Fruit fly (Drosophila melanogaster): ENCODE measurements around the gene Bka.

Bka gene

DNA sequence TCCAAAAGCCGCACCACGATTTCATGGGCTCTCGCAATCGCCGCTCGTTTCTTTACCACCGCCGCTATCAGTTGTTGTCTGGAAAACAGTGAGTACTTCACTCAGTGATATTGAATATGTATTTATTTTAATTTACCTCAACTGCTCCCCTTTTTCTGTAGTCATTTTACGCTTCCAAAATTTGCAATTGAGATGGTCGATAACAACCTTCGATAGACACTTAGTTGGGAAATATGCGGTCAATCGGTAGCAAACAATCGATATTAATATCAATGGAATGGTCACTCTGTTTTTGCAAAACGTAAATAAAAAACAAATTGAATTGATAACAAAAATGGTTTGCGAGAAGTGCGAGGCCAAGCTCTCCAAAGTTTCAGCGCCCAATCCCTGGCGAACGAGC, 4.5 kb upstream of the Bka start, which contains the start of the genes CG34183 and CG4537 (continued):
- TF ChIP-seq CG7556 (GFP tag; optimal IDR thresholded peaks at IDR 0.05) = no peak
- no peak for TF ChIP-seq CoRest (tag; optimal IDR thresholded peaks at IDR 0.05)
- no peak for TF ChIP-seq CG6654 (GFP tag; optimal IDR thresholded peaks at IDR 0.05)
- peak; percentile 94 for TF ChIP-seq MBD-R2 (GFP tag; IDR thresholded peaks at IDR 0.05)
- TF ChIP-seq run (tag; optimal IDR thresholded peaks at IDR 0.05) = no peak
- no peak for TF ChIP-seq hkb (optimal IDR thresholded peaks at IDR 0.05)
- no peak for TF ChIP-seq hkb (GFP tag; IDR thresholded peaks at IDR 0.05)
- no peak for TF ChIP-seq CG11093 (GFP tag; IDR thresholded peaks at IDR 0.05)
- no peak for TF ChIP-seq so (GFP tag; IDR thresholded peaks at IDR 0.05)
- TF ChIP-seq CG3726 (GFP tag; IDR thresholded peaks at IDR 0.05) = no peak
- TF ChIP-seq CG14667 (GFP tag; IDR thresholded peaks at IDR 0.05) = no peak
- TF ChIP-seq fd3F (GFP tag; optimal IDR thresholded peaks at IDR 0.05) = no peak
- no peak for TF ChIP-seq Doc2 (GFP tag; IDR thresholded peaks at IDR 0.05)
- no peak for TF ChIP-seq ssp (GFP tag; IDR thresholded peaks at IDR 0.05)
- no peak for TF ChIP-seq Drgx (GFP tag; IDR thresholded peaks at IDR 0.05)
- TF ChIP-seq lbe (GFP tag; optimal IDR thresholded peaks at IDR 0.05) = no peak
- peak; percentile 62 for TF ChIP-seq CG2129 (GFP tag; IDR thresholded peaks at IDR 0.05; ENCODE audit: partially characterized antibody)
- no peak for TF ChIP-seq Xrp1 (GFP tag; IDR thresholded peaks at IDR 0.05)
- peak; percentile 60; the same call in 2 of the 3 replicates for TF ChIP-seq mld (GFP tag; IDR thresholded peaks at IDR 0.05; ENCODE audit: partially characterized antibody)
- no peak for TF ChIP-seq CG3065 (GFP tag; optimal IDR thresholded peaks at IDR 0.05)
- TF ChIP-seq Sry-δ (GFP tag; optimal IDR thresholded peaks at IDR 0.05) = peak; percentile 91
- TF ChIP-seq CG18599 (GFP tag; optimal IDR thresholded peaks at IDR 0.05) = no peak
- no peak for TF ChIP-seq ATbp (GFP tag; optimal IDR thresholded peaks at IDR 0.05)
- TF ChIP-seq ab (GFP tag; optimal IDR thresholded peaks at IDR 0.05) = no peak
- TF ChIP-seq Lhr (GFP tag; optimal IDR thresholded peaks at IDR 0.05) = no peak
- TF ChIP-seq CG9876 (GFP tag; optimal IDR thresholded peaks at IDR 0.05) = no peak
- no peak for TF ChIP-seq gcm2 (GFP tag; optimal IDR thresholded peaks at IDR 0.05)
- no peak for TF ChIP-seq Mes4 (GFP tag; optimal IDR thresholded peaks at IDR 0.05)
- no peak for TF ChIP-seq twi (tag; optimal IDR thresholded peaks at IDR 0.05)
- TF ChIP-seq insv (GFP tag; optimal IDR thresholded peaks at IDR 0.05) = no peak
- no peak for TF ChIP-seq exex (tag; optimal IDR thresholded peaks at IDR 0.05)
- no peak for TF ChIP-seq CG31365 (tag; optimal IDR thresholded peaks at IDR 0.05)
- no peak for TF ChIP-seq CG10462 (GFP tag; optimal IDR thresholded peaks at IDR 0.05)
- no peak for TF ChIP-seq CG7271 (tag; optimal IDR thresholded peaks at IDR 0.05)
- no peak for TF ChIP-seq peb (GFP tag; IDR thresholded peaks at IDR 0.05)
- TF ChIP-seq en (GFP tag; optimal IDR thresholded peaks at IDR 0.05) = no peak
- 0 out of 2 replicates have a peak, but pooled peaks have one; percentile 31 for TF ChIP-seq rib (GFP tag; IDR thresholded peaks at IDR 0.05)
- TF ChIP-seq lab (GFP tag; optimal IDR thresholded peaks at IDR 0.05) = no peak
- TF ChIP-seq hb (GFP tag; IDR thresholded peaks at IDR 0.05; ENCODE audit: partially characterized antibody) = peak; percentile 78; the same call in 2 of the 3 replicates
- no peak for TF ChIP-seq pb (GFP tag; optimal IDR thresholded peaks at IDR 0.05)
- no peak for TF ChIP-seq D19A (tag; optimal IDR thresholded peaks at IDR 0.05)
- no peak for TF ChIP-seq CG4424 (GFP tag; optimal IDR thresholded peaks at IDR 0.05)
- no peak for TF ChIP-seq Abd-B (GFP tag; optimal IDR thresholded peaks at IDR 0.05)
- TF ChIP-seq Hr3 (GFP tag; optimal IDR thresholded peaks at IDR 0.05) = no peak
- TF ChIP-seq Antp (GFP tag; optimal IDR thresholded peaks at IDR 0.05) = no peak
- TF ChIP-seq sim (GFP tag; IDR thresholded peaks at IDR 0.05) = no peak
- no peak for TF ChIP-seq HLH3B (GFP tag; IDR thresholded peaks at IDR 0.05)
- no peak for TF ChIP-seq HLHmδ (GFP tag; optimal IDR thresholded peaks at IDR 0.05)
- no peak for TF ChIP-seq fu2 (GFP tag; optimal IDR thresholded peaks at IDR 0.05)
- TF ChIP-seq CG9797 (GFP tag; optimal IDR thresholded peaks at IDR 0.05) = peak; percentile 72
- TF ChIP-seq pnt (GFP tag; optimal IDR thresholded peaks at IDR 0.05) = no peak
- TF ChIP-seq CG9609 (GFP tag; optimal IDR thresholded peaks at IDR 0.05) = no peak
- no peak for TF ChIP-seq CG17802 (tag; optimal IDR thresholded peaks at IDR 0.05)
